Fruit fly (Drosophila melanogaster): ENCODE results near the gene lectin-21Ca.

dm6 chr2L:604060-604459 is 20.4 kb upstream of the lectin-21Ca start:
- no peak for TF ChIP-seq EcR (GFP tag; optimal IDR thresholded peaks at IDR 0.05)
- no peak for TF ChIP-seq psq (optimal IDR thresholded peaks at IDR 0.05)
- TF ChIP-seq CG8478 (optimal IDR thresholded peaks at IDR 0.05) = no peak
- no peak for TF ChIP-seq pan (optimal IDR thresholded peaks at IDR 0.05)
- no peak for TF ChIP-seq usp (GFP tag; optimal IDR thresholded peaks at IDR 0.05)
- TF ChIP-seq Dll (optimal IDR thresholded peaks at IDR 0.05) = no peak
